Fruit fly (Drosophila melanogaster) whole organism, pupa: Measurements from ENCODE around the gene GstD6.

Experiments
- CG4496 ChIP-seq: fragments of 200-800 bp; sonication (Bioruptor generic); IDR thresholded peaks from 3 replicates; pipeline ENCODE4 v1.3.6; 2022; ENCODE audit warnings: missing biosample characterization, missing genetic modification characterization
- Pif1A ChIP-seq: fragments of 200-800 bp; sonication (Bioruptor generic); optimal IDR thresholded peaks from 3 replicates; lab custom pipeline; 2016; ENCODE audit warnings: missing biosample characterization, missing genetic modification characterization

DNA sequence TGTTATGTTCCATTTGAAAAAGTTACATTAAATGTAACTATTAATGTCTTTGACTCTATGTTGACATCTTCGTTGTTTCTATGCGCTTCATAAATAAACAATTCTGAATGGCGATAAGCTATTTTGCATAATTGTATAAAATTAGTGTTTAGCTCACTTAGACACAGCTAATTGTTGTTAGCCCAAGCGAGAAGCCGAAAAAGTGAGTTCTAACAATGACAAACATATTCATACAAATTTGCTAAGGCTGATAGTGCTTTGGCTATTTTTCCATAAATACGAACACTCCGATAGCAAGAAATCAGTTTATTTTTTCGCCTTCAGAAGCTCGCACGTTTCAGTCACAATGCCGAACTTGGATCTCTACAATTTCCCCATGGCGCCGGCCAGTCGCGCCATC is 1.3 kb downstream of the GstD6 start, which contains the start of gene GstD7:
- TF ChIP-seq CG4496 (no peak), Pif1A (GFP tag; lab: Kevin White, UChicago) (no peak)
